Worm (Caenorhabditis elegans) whole organism, early embryonic: Measurements from ENCODE around the gene F20D1.3.

Experiments
- ama-1 ChIP-seq: fragments of 150-350 bp; optimal IDR thresholded peaks from 2 replicates; lab custom pipeline; 2014
- ceh-13 ChIP-seq: fragments of 200-800 bp; sonication (Bioruptor generic); optimal IDR thresholded peaks from 2 replicates; lab custom pipeline; 2018; ENCODE audit warnings: mild to moderate bottlenecking, missing genetic modification characterization, missing compliant biosample characterization
- hnd-1 ChIP-seq: sonication (generic microtip); optimal IDR thresholded peaks from 2 replicates; lab custom pipeline; 2016; ENCODE audit warnings: missing genetic modification characterization, missing compliant biosample characterization

ce11 chrX:14962456-14962855 lies 13.5 kb upstream of the F20D1.3 start, which contains the start of gene rgs-10:
- TF ChIP-seq ceh-13: no peak
- TF ChIP-seq ama-1 (lab: Kevin White, UChicago): no peak
- TF ChIP-seq hnd-1: no peak
